Fruit fly (Drosophila melanogaster) whole organism, embryonic: ENCODE data around the gene Sodh1.
A peak's percentile ranks its signal among the peaks of the same experiment; 100 is the strongest.

ENCODE experiments used
- B-H2 ChIP-seq: fragments of 200-800 bp; sonication (Bioruptor generic); optimal IDR thresholded peaks from 2 replicates; lab custom pipeline; 2018; ENCODE audit warnings: missing biosample characterization, mild to moderate bottlenecking, missing genetic modification characterization
- CG10543 ChIP-seq: fragments of 200-800 bp; sonication (Bioruptor generic); optimal IDR thresholded peaks from 3 replicates; lab custom pipeline; 2017; ENCODE audit warnings: missing biosample characterization, mild to moderate bottlenecking, missing genetic modification characterization, moderate library complexity
- CG11560 ChIP-seq: fragments of 200-800 bp; sonication (Bioruptor generic); IDR thresholded peaks from 3 replicates; pipeline ENCODE4 v1.3.6; 2022; ENCODE audit warnings: missing biosample characterization, missing genetic modification characterization
- CG1233 ChIP-seq: fragments of 200-800 bp; sonication (Bioruptor generic); optimal IDR thresholded peaks from 4 replicates; lab custom pipeline; 2018; ENCODE audit warnings: missing biosample characterization, mild to moderate bottlenecking, missing genetic modification characterization
- CG12769 ChIP-seq: fragments of 200-800 bp; sonication (Bioruptor generic); optimal IDR thresholded peaks from 2 replicates; lab custom pipeline; 2019; ENCODE audit warnings: missing biosample characterization, mild to moderate bottlenecking, missing genetic modification characterization, moderate library complexity
- CG14050 ChIP-seq: fragments of 200-800 bp; sonication (Bioruptor generic); IDR thresholded peaks from 3 replicates; pipeline ENCODE4 v1.3.6; 2022; ENCODE audit warnings: missing biosample characterization, missing genetic modification characterization
- CG15011 ChIP-seq: fragments of 200-800 bp; sonication (Bioruptor generic); optimal IDR thresholded peaks from 3 replicates; lab custom pipeline; 2018; ENCODE audit warnings: missing biosample characterization, mild to moderate bottlenecking, missing genetic modification characterization
- CG16863 ChIP-seq: fragments of 200-800 bp; sonication (Bioruptor generic); optimal IDR thresholded peaks from 3 replicates; lab custom pipeline; 2016; ENCODE audit warnings: missing biosample characterization, missing genetic modification characterization
- CG30403 ChIP-seq: fragments of 200-800 bp; sonication (Bioruptor generic); optimal IDR thresholded peaks from 3 replicates; lab custom pipeline; 2016; ENCODE audit warnings: missing biosample characterization, missing genetic modification characterization
- CG4854 ChIP-seq: fragments of 200-800 bp; sonication (Bioruptor generic); optimal IDR thresholded peaks from 2 replicates; lab custom pipeline; 2016; ENCODE audit warnings: missing biosample characterization, missing genetic modification characterization, inconsistent platforms
- CG6813 ChIP-seq: fragments of 200-800 bp; sonication (Bioruptor generic); optimal IDR thresholded peaks from 2 replicates; lab custom pipeline; 2017; ENCODE audit warnings: missing biosample characterization, missing genetic modification characterization, mild to moderate bottlenecking, moderate library complexity, missing genetic modification reagents
- CG8290 ChIP-seq, 3 experiments: fragments of 200-800 bp; sonication (Bioruptor generic); optimal IDR thresholded peaks; 2 replicates each; lab custom pipeline; 2016 to 2019; ENCODE audit warnings: missing biosample characterization in 3 of 3, missing genetic modification characterization in 3 of 3, mild to moderate bottlenecking in 2 of 3, moderate library complexity in 1 of 3
- CG8924 ChIP-seq: fragments of 200-800 bp; optimal IDR thresholded peaks from 3 replicates; lab custom pipeline; 2019; ENCODE audit warnings: missing biosample characterization, mild to moderate bottlenecking, missing genetic modification characterization, moderate library complexity
- Chrac-16 ChIP-seq: fragments of 200-800 bp; sonication (Bioruptor generic); optimal IDR thresholded peaks from 3 replicates; lab custom pipeline; 2016; ENCODE audit warnings: missing biosample characterization, missing genetic modification characterization
- CkIIα-i1 ChIP-seq: fragments of 200-800 bp; sonication (Bioruptor generic); IDR thresholded peaks from 2 replicates; pipeline ENCODE4 v1.3.6; 2022; ENCODE audit warnings: missing biosample characterization, missing genetic modification characterization
- Dad ChIP-seq: fragments of 200-800 bp; sonication (Bioruptor generic); optimal IDR thresholded peaks from 3 replicates; lab custom pipeline; 2016; ENCODE audit warnings: missing biosample characterization, missing genetic modification characterization
- Dip3 ChIP-seq: fragments of 200-800 bp; sonication (Bioruptor generic); optimal IDR thresholded peaks from 3 replicates; lab custom pipeline; 2016; ENCODE audit warnings: missing biosample characterization, missing genetic modification characterization
- Doc3 ChIP-seq: fragments of 200-800 bp; sonication (Bioruptor generic); IDR thresholded peaks from 3 replicates; pipeline ENCODE4 v1.3.6; 2022; ENCODE audit warnings: missing biosample characterization, missing genetic modification characterization; ENCODE audit not compliant: partially characterized antibody
- Drgx ChIP-seq: fragments of 200-800 bp; sonication (Bioruptor generic); IDR thresholded peaks from 2 replicates; pipeline ENCODE4 v1.3.6; 2022; ENCODE audit warnings: missing biosample characterization, missing genetic modification characterization
- Hr3 ChIP-seq: fragments of 200-800 bp; sonication (Bioruptor generic); optimal IDR thresholded peaks from 3 replicates; lab custom pipeline; 2016; ENCODE audit warnings: missing biosample characterization, missing genetic modification characterization
- Mad ChIP-seq: fragments of 200-800 bp; sonication (Bioruptor generic); optimal IDR thresholded peaks from 2 replicates; lab custom pipeline; 2016; ENCODE audit warnings: missing biosample characterization, missing genetic modification characterization
- Mrtf ChIP-seq: fragments of 200-800 bp; sonication (Bioruptor generic); IDR thresholded peaks from 3 replicates; pipeline ENCODE4 v1.3.6; 2022; ENCODE audit warnings: missing biosample characterization, missing genetic modification characterization
- NC2β ChIP-seq: fragments of 200-800 bp; sonication (Bioruptor generic); optimal IDR thresholded peaks from 2 replicates; lab custom pipeline; 2016; ENCODE audit warnings: missing biosample characterization, missing genetic modification characterization
- NFAT ChIP-seq: fragments of 200-800 bp; sonication (Bioruptor generic); IDR thresholded peaks from 2 replicates; pipeline ENCODE4 v1.3.6; 2022; ENCODE audit warnings: missing biosample characterization, missing genetic modification characterization
- Neu2 ChIP-seq: fragments of 200-800 bp; sonication (Bioruptor generic); optimal IDR thresholded peaks from 3 replicates; lab custom pipeline; 2016; ENCODE audit warnings: missing biosample characterization, missing genetic modification characterization, borderline replicate concordance
- Oli ChIP-seq: fragments of 200-800 bp; sonication (Bioruptor generic); optimal IDR thresholded peaks from 2 replicates; lab custom pipeline; 2018; ENCODE audit warnings: missing biosample characterization, mild to moderate bottlenecking, missing genetic modification characterization, moderate library complexity
- Six4 ChIP-seq: fragments of 200-800 bp; sonication (Bioruptor generic); optimal IDR thresholded peaks from 2 replicates; lab custom pipeline; 2016; ENCODE audit warnings: missing biosample characterization, missing genetic modification characterization
- aop ChIP-seq: fragments of 200-800 bp; sonication (Bioruptor generic); IDR thresholded peaks from 2 replicates; pipeline ENCODE4 v1.3.6; 2022; ENCODE audit warnings: missing biosample characterization, missing genetic modification characterization
- ase ChIP-seq: fragments of 200-800 bp; sonication (Bioruptor generic); IDR thresholded peaks from 3 replicates; pipeline ENCODE4 v1.3.6; 2022; ENCODE audit warnings: missing biosample characterization, missing genetic modification characterization
- ash1 ChIP-seq: fragments of 200-800 bp; sonication (Bioruptor generic); optimal IDR thresholded peaks from 2 replicates; lab custom pipeline; 2018; ENCODE audit warnings: missing biosample characterization, mild to moderate bottlenecking, missing genetic modification characterization
- ato ChIP-seq: fragments of 200-800 bp; sonication (Bioruptor generic); IDR thresholded peaks from 2 replicates; pipeline ENCODE4 v1.3.6; 2022; ENCODE audit warnings: missing biosample characterization, missing genetic modification characterization; ENCODE audit not compliant: partially characterized antibody
- bowl ChIP-seq: fragments of 200-800 bp; sonication (Bioruptor generic); IDR thresholded peaks from 2 replicates; pipeline ENCODE4 v1.3.6; 2022; ENCODE audit warnings: missing biosample characterization, missing genetic modification characterization
- br ChIP-seq: fragments of >200 bp; optimal IDR thresholded peaks from 2 replicates; lab custom pipeline; 2017
- bsh ChIP-seq, 2 experiments: fragments of 200-800 bp; sonication (Bioruptor generic); optimal IDR thresholded peaks; 2 replicates each; lab custom pipeline; 2017 to 2018; ENCODE audit warnings: mild to moderate bottlenecking in 2 of 2, missing biosample characterization in 2 of 2, missing genetic modification characterization in 2 of 2, moderate library complexity in 1 of 2
- cato ChIP-seq: fragments of 200-800 bp; sonication (Bioruptor generic); optimal IDR thresholded peaks from 2 replicates; lab custom pipeline; 2016; ENCODE audit warnings: missing biosample characterization, missing genetic modification characterization, borderline replicate concordance
- dm ChIP-seq: fragments of 200-800 bp; sonication (Bioruptor generic); optimal IDR thresholded peaks from 3 replicates; lab custom pipeline; 2016; ENCODE audit warnings: missing biosample characterization, missing genetic modification characterization
- fd64A ChIP-seq: fragments of 200-800 bp; sonication (Bioruptor generic); optimal IDR thresholded peaks from 3 replicates; lab custom pipeline; 2018; ENCODE audit warnings: missing biosample characterization, mild to moderate bottlenecking, missing genetic modification characterization
- gsb-n ChIP-seq: fragments of 200-800 bp; sonication (Bioruptor generic); optimal IDR thresholded peaks from 3 replicates; lab custom pipeline; 2018; ENCODE audit warnings: missing biosample characterization, mild to moderate bottlenecking, missing genetic modification characterization
- insv ChIP-seq, 2 experiments: fragments of 200-800 bp; sonication (Bioruptor generic); optimal IDR thresholded peaks; 3 replicates each; lab custom pipeline; 2016 to 2018; ENCODE audit warnings: missing biosample characterization in 2 of 2, missing genetic modification characterization in 2 of 2
- kah ChIP-seq: fragments of 200-800 bp; sonication (Bioruptor generic); optimal IDR thresholded peaks from 2 replicates; lab custom pipeline; 2018; ENCODE audit warnings: missing biosample characterization, mild to moderate bottlenecking, missing genetic modification characterization
- ken ChIP-seq: fragments of 200-800 bp; sonication (Bioruptor generic); IDR thresholded peaks from 3 replicates; pipeline ENCODE4 v1.3.6; 2022; ENCODE audit warnings: missing biosample characterization, missing genetic modification characterization
- kni ChIP-seq: fragments of 200-800 bp; sonication (Bioruptor generic); optimal IDR thresholded peaks from 3 replicates; lab custom pipeline; 2017; ENCODE audit warnings: mild to moderate bottlenecking, missing biosample characterization, missing genetic modification reagents, missing genetic modification characterization
- onecut ChIP-seq: fragments of 200-800 bp; sonication (Bioruptor generic); IDR thresholded peaks from 2 replicates; pipeline ENCODE4 v1.3.6; 2022; ENCODE audit warnings: missing biosample characterization, missing genetic modification characterization
- ssp ChIP-seq: fragments of 200-800 bp; sonication (Bioruptor generic); IDR thresholded peaks from 2 replicates; pipeline ENCODE4 v1.3.6; 2022; ENCODE audit warnings: missing biosample characterization, missing genetic modification characterization
- stc ChIP-seq: fragments of 200-800 bp; sonication (Bioruptor generic); IDR thresholded peaks from 2 replicates; pipeline ENCODE4 v1.3.6; 2022; ENCODE audit warnings: missing biosample characterization, missing genetic modification characterization
- stwl ChIP-seq: fragments of 200-800 bp; sonication (Bioruptor generic); optimal IDR thresholded peaks from 3 replicates; lab custom pipeline; 2018; ENCODE audit warnings: missing biosample characterization, mild to moderate bottlenecking, missing genetic modification characterization, moderate library complexity
- tin ChIP-seq: fragments of 200-800 bp; sonication (Bioruptor generic); optimal IDR thresholded peaks from 3 replicates; lab custom pipeline; 2016; ENCODE audit warnings: missing biosample characterization, missing genetic modification characterization
- toy ChIP-seq: fragments of 200-800 bp; sonication (Bioruptor generic); IDR thresholded peaks from 2 replicates; pipeline ENCODE4 v1.3.6; 2022; ENCODE audit warnings: missing biosample characterization, missing genetic modification characterization
- trh ChIP-seq: fragments of 200-800 bp; sonication (Bioruptor generic); optimal IDR thresholded peaks from 2 replicates; lab custom pipeline; 2016; ENCODE audit warnings: missing biosample characterization, missing genetic modification characterization
- zen ChIP-seq: fragments of 200-800 bp; sonication (Bioruptor generic); optimal IDR thresholded peaks from 3 replicates; lab custom pipeline; 2018; ENCODE audit warnings: missing biosample characterization, mild to moderate bottlenecking, missing genetic modification characterization, moderate library complexity
- zfh1 ChIP-seq: fragments of 200-800 bp; sonication (Bioruptor generic); IDR thresholded peaks from 3 replicates; pipeline ENCODE4 v1.3.6; 2022; ENCODE audit warnings: missing biosample characterization, missing genetic modification characterization

Sodh1 gene

dm6 chr3R:7067092-7067491 lies 15.0 kb downstream of the Sodh1 start, which contains the start of the genes CG1105 and CG1965 (continued):
- TF ChIP-seq CG8924 (tag; lab: Kevin White, UChicago) (peak; percentile 91), Drgx (GFP tag; lab: Robert Waterston, UW) (peak; percentile 76), Dip3 (GFP tag; lab: Kevin White, UChicago) (peak; percentile 94), stwl (tag; lab: Kevin White, UChicago) (peak; percentile 82), Mad (GFP tag; lab: Kevin White, UChicago) (peak; percentile 97), Dad (GFP tag; lab: Kevin White, UChicago) (peak; percentile 92), zen (tag; lab: Kevin White, UChicago) (peak; percentile 93), CG12769 (tag; lab: Kevin White, UChicago) (peak; percentile 91), CG4854 (GFP tag; lab: Kevin White, UChicago) (peak; percentile 89), CG15011 (GFP tag; lab: Kevin White, UChicago) (peak; percentile 70), CG6813 (GFP tag; lab: Kevin White, UChicago) (peak; percentile 53), CG8290 (GFP tag; optimal IDR thresholded peaks at IDR 0.05; lab: Kevin White, UChicago) (peak; percentile 91), CG8290 (tag; optimal IDR thresholded peaks at IDR 0.05; lab: Kevin White, UChicago) (peak; percentile 83), cato (GFP tag; lab: Kevin White, UChicago) (peak; percentile 94), kni (GFP tag; lab: Kevin White, UChicago) (peak; percentile 46), bsh (GFP tag; optimal IDR thresholded peaks at IDR 0.05; lab: Kevin White, UChicago) (peak in 1 of 2 experiments; percentile 91), NC2β (GFP tag; lab: Kevin White, UChicago) (peak; percentile 92), zfh1 (GFP tag; lab: Robert Waterston, UW) (peak; percentile 95), Six4 (peak; percentile 94), B-H2 (GFP tag; lab: Kevin White, UChicago) (peak; percentile 90), stc (GFP tag; lab: Robert Waterston, UW) (peak; percentile 83), CG1233 (GFP tag; lab: Kevin White, UChicago) (peak; percentile 85), insv (GFP tag; optimal IDR thresholded peaks at IDR 0.05; lab: Kevin White, UChicago) (peak in 1 of 2 experiments; percentile 57), Doc3 (GFP tag; lab: Robert Waterston, UW) (peak; percentile 100), CG30403 (GFP tag; lab: Kevin White, UChicago) (peak; percentile 98), Chrac-16 (GFP tag; lab: Kevin White, UChicago) (peak; percentile 97), CG16863 (GFP tag; lab: Kevin White, UChicago) (peak; percentile 88), ato (peak; percentile 86), CkIIα-i1 (peak; percentile 52; the same call in 1 of the 2 replicates), ase (GFP tag; lab: Robert Waterston, UW) (peak; percentile 91), Hr3 (GFP tag; lab: Kevin White, UChicago) (peak; percentile 96), CG10543 (GFP tag; lab: Kevin White, UChicago) (peak; percentile 91), br (lab: Kevin White, UChicago) (no peak), ssp (GFP tag; lab: Robert Waterston, UW) (peak; percentile 88), tin (GFP tag; lab: Kevin White, UChicago) (peak; percentile 97), NFAT (GFP tag; lab: Robert Waterston, UW) (peak; percentile 94), gsb-n (tag; lab: Kevin White, UChicago) (peak; percentile 79), dm (peak; percentile 92), trh (GFP tag; lab: Kevin White, UChicago) (peak; percentile 91), Neu2 (peak; percentile 76), ken (GFP tag; lab: Robert Waterston, UW) (peak; percentile 92), toy (GFP tag; lab: Robert Waterston, UW) (peak; percentile 74), bowl (GFP tag; lab: Robert Waterston, UW) (peak; percentile 81), Mrtf (GFP tag; lab: Robert Waterston, UW) (peak; percentile 89), CG14050 (GFP tag; lab: Robert Waterston, UW) (peak; percentile 85), onecut (GFP tag; lab: Robert Waterston, UW) (peak; percentile 82), aop (GFP tag; lab: Robert Waterston, UW) (peak; percentile 73), kah (GFP tag; lab: Kevin White, UChicago) (peak; percentile 15), fd64A (GFP tag; lab: Kevin White, UChicago) (peak; percentile 18), ash1 (GFP tag; lab: Kevin White, UChicago) (peak; percentile 45), Oli (tag; lab: Kevin White, UChicago) (peak; percentile 80), CG11560 (tag; lab: Robert Waterston, UW) (peak; percentile 85)
